Fruit fly (Drosophila melanogaster) whole organism, prepupa: Measurements from ENCODE around the gene Mrp4.

Experiments
- Blimp-1 ChIP-seq: fragments of 200-800 bp; sonication (Bioruptor generic); optimal IDR thresholded peaks from 3 replicates; lab custom pipeline; 2017; ENCODE audit warnings: missing biosample characterization, missing genetic modification characterization, mild to moderate bottlenecking, moderate library complexity, missing genetic modification reagents
- CG10669 ChIP-seq: fragments of 200-800 bp; sonication (Bioruptor generic); optimal IDR thresholded peaks from 3 replicates; lab custom pipeline; 2018; ENCODE audit warnings: missing biosample characterization, mild to moderate bottlenecking, missing genetic modification characterization, moderate library complexity
- CG3032 ChIP-seq: fragments of 200-800 bp; optimal IDR thresholded peaks from 2 replicates; lab custom pipeline; 2019; ENCODE audit warnings: missing biosample characterization, mild to moderate bottlenecking, missing genetic modification characterization, moderate library complexity
- CG4318 ChIP-seq: fragments of 200-800 bp; sonication (Bioruptor generic); optimal IDR thresholded peaks from 3 replicates; lab custom pipeline; 2017; ENCODE audit warnings: missing biosample characterization, mild to moderate bottlenecking, missing genetic modification characterization
- CG6792 ChIP-seq: fragments of 200-800 bp; sonication (Bioruptor generic); optimal IDR thresholded peaks from 3 replicates; lab custom pipeline; 2016; ENCODE audit warnings: missing biosample characterization, missing genetic modification characterization
- CG6854 ChIP-seq: fragments of 200-800 bp; sonication (Bioruptor generic); optimal IDR thresholded peaks from 2 replicates; lab custom pipeline; 2017; ENCODE audit warnings: missing biosample characterization, mild to moderate bottlenecking, missing genetic modification characterization
- CG8632 ChIP-seq: fragments of 200-800 bp; sonication (Bioruptor generic); optimal IDR thresholded peaks from 3 replicates; lab custom pipeline; 2016; ENCODE audit warnings: missing biosample characterization, missing genetic modification characterization
- CG9139 ChIP-seq: fragments of 200-800 bp; sonication (Bioruptor generic); optimal IDR thresholded peaks from 3 replicates; lab custom pipeline; 2017; ENCODE audit warnings: missing biosample characterization, mild to moderate bottlenecking, missing genetic modification characterization
- OdsH ChIP-seq: fragments of 200-800 bp; sonication (Bioruptor generic); optimal IDR thresholded peaks from 3 replicates; lab custom pipeline; 2016; ENCODE audit warnings: missing biosample characterization, missing genetic modification characterization
- Sox102F ChIP-seq: fragments of 200-800 bp; sonication (Bioruptor generic); optimal IDR thresholded peaks from 2 replicates; lab custom pipeline; 2016; ENCODE audit warnings: missing biosample characterization, mild to moderate bottlenecking, missing genetic modification characterization
- Sox15 ChIP-seq: fragments of 200-800 bp; sonication (Bioruptor generic); optimal IDR thresholded peaks from 3 replicates; lab custom pipeline; 2016; ENCODE audit warnings: missing biosample characterization, missing genetic modification characterization
- dsx ChIP-seq: fragments of 200-800 bp; optimal IDR thresholded peaks from 3 replicates; lab custom pipeline; 2019; ENCODE audit warnings: missing biosample characterization, mild to moderate bottlenecking, missing genetic modification characterization, moderate library complexity; ENCODE audit not compliant: poor library complexity, severe bottlenecking

DNA sequence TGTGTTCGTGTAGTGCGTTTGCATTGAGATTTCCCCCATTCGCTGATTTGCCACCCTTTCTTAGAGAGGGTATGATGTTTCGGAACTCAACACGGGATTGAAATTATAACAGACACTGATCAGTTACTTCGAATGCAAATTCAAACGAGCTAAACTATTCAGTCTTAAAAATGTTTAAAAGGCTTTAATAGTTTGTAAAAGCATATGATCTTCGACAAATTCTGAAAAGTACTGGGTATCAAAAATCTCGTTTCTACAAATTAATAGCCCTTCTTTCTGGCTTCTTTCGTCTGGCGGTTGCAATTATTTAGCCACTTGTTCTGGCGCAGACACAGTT, 13.2 kb downstream of the Mrp4 start:
- peak; percentile 79 for TF ChIP-seq dsx
- TF ChIP-seq CG4318 (GFP tag; lab: Kevin White, UChicago), result no peak
- no peak for TF ChIP-seq OdsH (GFP tag; lab: Kevin White, UChicago)
- TF ChIP-seq CG8632 (GFP tag; lab: Kevin White, UChicago), result no peak
- TF ChIP-seq Blimp-1, result no peak
- TF ChIP-seq CG6854 (GFP tag; lab: Kevin White, UChicago), result no peak
- TF ChIP-seq Sox15 (GFP tag; lab: Kevin White, UChicago), result peak; percentile 19
- TF ChIP-seq CG10669 (GFP tag; lab: Kevin White, UChicago), result peak; percentile 88
- peak; percentile 71 for TF ChIP-seq CG6792 (GFP tag; lab: Kevin White, UChicago)
- TF ChIP-seq CG9139 (GFP tag; lab: Kevin White, UChicago), result peak; percentile 50
- peak; percentile 86 for TF ChIP-seq CG3032 (tag; lab: Kevin White, UChicago)
- no peak for TF ChIP-seq Sox102F (GFP tag; lab: Kevin White, UChicago)
